Worm (Caenorhabditis elegans) whole organism, L2 larva: Measurements from ENCODE around the gene M117.4.

Experiments used
- C34F6.9 ChIP-seq: fragments of 150-350 bp; optimal IDR thresholded peaks from 2 replicates; lab custom pipeline; 2014; ENCODE audit warnings: missing biosample characterization, missing genetic modification characterization
- F13H6.1 ChIP-seq: sonication (generic microtip); optimal IDR thresholded peaks from 2 replicates; lab custom pipeline; 2016; ENCODE audit warnings: missing genetic modification characterization, missing compliant biosample characterization
- Y55F3AM.14 ChIP-seq: fragments of 200-800 bp; sonication (Bioruptor generic); optimal IDR thresholded peaks from 2 replicates; lab custom pipeline; 2018; ENCODE audit warnings: mild to moderate bottlenecking, missing genetic modification characterization, missing compliant biosample characterization
- aly-2 ChIP-seq: fragments of 150-350 bp; optimal IDR thresholded peaks from 2 replicates; lab custom pipeline; 2014; ENCODE audit warnings: missing biosample characterization, missing genetic modification characterization
- ama-1 ChIP-seq: fragments of 150-350 bp; optimal IDR thresholded peaks from 2 replicates; lab custom pipeline; 2018; ENCODE audit warnings: inconsistent platforms
- ceh-16 ChIP-seq: fragments of 150-350 bp; optimal IDR thresholded peaks from 2 replicates; lab custom pipeline; 2014; ENCODE audit warnings: missing biosample characterization, missing genetic modification characterization
- ceh-82 ChIP-seq: fragments of 150-350 bp; optimal IDR thresholded peaks from 2 replicates; lab custom pipeline; 2014; ENCODE audit warnings: missing biosample characterization, missing genetic modification characterization
- dmd-4 ChIP-seq: sonication (generic microtip); optimal IDR thresholded peaks from 2 replicates; lab custom pipeline; 2017; ENCODE audit warnings: missing biosample characterization, missing genetic modification characterization
- elt-1 ChIP-seq: fragments of 150-350 bp; optimal IDR thresholded peaks from 2 replicates; lab custom pipeline; 2014; ENCODE audit warnings: missing biosample characterization, missing genetic modification characterization
- fos-1 ChIP-seq: fragments of 150-350 bp; optimal IDR thresholded peaks from 2 replicates; lab custom pipeline; 2014; ENCODE audit warnings: missing biosample characterization, missing genetic modification characterization
- gmeb-1 ChIP-seq: fragments of 150-350 bp; optimal IDR thresholded peaks from 2 replicates; lab custom pipeline; 2014; ENCODE audit warnings: missing biosample characterization, missing genetic modification characterization
- lin-11 ChIP-seq: fragments of 150-350 bp; sonication (generic microtip); optimal IDR thresholded peaks from 2 replicates; lab custom pipeline; 2014; ENCODE audit warnings: missing biosample characterization, missing genetic modification characterization, inconsistent platforms, mixed read lengths
- lin-13 ChIP-seq: fragments of 150-350 bp; optimal IDR thresholded peaks from 2 replicates; lab custom pipeline; 2014; ENCODE audit warnings: missing biosample characterization, missing genetic modification reagents, missing genetic modification characterization
- lsy-2 ChIP-seq, 2 experiments: fragments of 150-350 bp in 1 of 2; sonication (generic microtip) in 1 of 2; optimal IDR thresholded peaks; 2 replicates each; lab custom pipeline; 2014 to 2017; ENCODE audit warnings: missing biosample characterization in 2 of 2, missing genetic modification characterization in 2 of 2
- mdl-1 ChIP-seq, 2 experiments: fragments of 150-350 bp in 1 of 2; sonication (generic microtip) in 1 of 2; optimal IDR thresholded peaks; 2 replicates each; lab custom pipeline; 2017; ENCODE audit warnings: missing biosample characterization in 2 of 2, missing genetic modification characterization in 2 of 2
- nhr-12 ChIP-seq: fragments of 150-350 bp; optimal IDR thresholded peaks from 2 replicates; lab custom pipeline; 2014; ENCODE audit warnings: missing biosample characterization, missing genetic modification characterization
- nhr-129 ChIP-seq: fragments of 150-350 bp; optimal IDR thresholded peaks from 2 replicates; lab custom pipeline; 2014; ENCODE audit warnings: missing biosample characterization, missing genetic modification characterization
- nhr-23 ChIP-seq: fragments of 150-350 bp; optimal IDR thresholded peaks from 2 replicates; lab custom pipeline; 2014; ENCODE audit warnings: missing biosample characterization, missing genetic modification reagents, missing genetic modification characterization
- nhr-6 ChIP-seq: fragments of 150-350 bp; optimal IDR thresholded peaks from 2 replicates; lab custom pipeline; 2014; ENCODE audit warnings: missing biosample characterization, missing genetic modification characterization
- nhr-77 ChIP-seq: fragments of 150-350 bp; optimal IDR thresholded peaks from 2 replicates; lab custom pipeline; 2014; ENCODE audit warnings: missing biosample characterization, missing genetic modification characterization
- peb-1 ChIP-seq: fragments of 150-350 bp; optimal IDR thresholded peaks from 2 replicates; lab custom pipeline; 2014; ENCODE audit warnings: missing biosample characterization, missing genetic modification characterization
- sem-4 ChIP-seq: fragments of 150-350 bp; optimal IDR thresholded peaks from 2 replicates; lab custom pipeline; 2014; ENCODE audit warnings: missing biosample characterization, missing genetic modification reagents, missing genetic modification characterization
- sma-3 ChIP-seq: sonication (generic microtip); optimal IDR thresholded peaks from 2 replicates; lab custom pipeline; 2016; ENCODE audit warnings: missing genetic modification reagents, missing genetic modification characterization, missing compliant biosample characterization
- sma-9 ChIP-seq, 2 experiments: fragments of 150-350 bp in 1 of 2; sonication (generic microtip) in 1 of 2; optimal IDR thresholded peaks; 2 replicates each; lab custom pipeline; 2014 to 2016; ENCODE audit warnings: missing genetic modification characterization in 2 of 2, mild to moderate bottlenecking in 1 of 2, missing biosample characterization in 1 of 2, missing compliant biosample characterization in 1 of 2, missing genetic modification reagents in 1 of 2, moderate library complexity in 1 of 2
- snpc-4 ChIP-seq: fragments of 150-350 bp; optimal IDR thresholded peaks from 2 replicates; lab custom pipeline; 2014; ENCODE audit warnings: missing biosample characterization, missing genetic modification characterization
- unc-55 ChIP-seq: fragments of 150-350 bp; sonication (generic microtip); optimal IDR thresholded peaks from 3 replicates; lab custom pipeline; 2014; ENCODE audit warnings: missing biosample characterization, missing genetic modification reagents, missing genetic modification characterization
- unc-62 ChIP-seq: fragments of 150-350 bp; optimal IDR thresholded peaks from 2 replicates; lab custom pipeline; 2014; ENCODE audit warnings: missing biosample characterization, missing genetic modification reagents, missing genetic modification characterization
- zag-1 ChIP-seq: fragments of 150-350 bp; optimal IDR thresholded peaks from 2 replicates; lab custom pipeline; 2014; ENCODE audit warnings: missing biosample characterization, missing genetic modification characterization
- ztf-11 ChIP-seq: sonication (generic microtip); optimal IDR thresholded peaks from 2 replicates; lab custom pipeline; 2017; ENCODE audit warnings: missing biosample characterization, missing genetic modification characterization

The M117.4 gene

DNA sequence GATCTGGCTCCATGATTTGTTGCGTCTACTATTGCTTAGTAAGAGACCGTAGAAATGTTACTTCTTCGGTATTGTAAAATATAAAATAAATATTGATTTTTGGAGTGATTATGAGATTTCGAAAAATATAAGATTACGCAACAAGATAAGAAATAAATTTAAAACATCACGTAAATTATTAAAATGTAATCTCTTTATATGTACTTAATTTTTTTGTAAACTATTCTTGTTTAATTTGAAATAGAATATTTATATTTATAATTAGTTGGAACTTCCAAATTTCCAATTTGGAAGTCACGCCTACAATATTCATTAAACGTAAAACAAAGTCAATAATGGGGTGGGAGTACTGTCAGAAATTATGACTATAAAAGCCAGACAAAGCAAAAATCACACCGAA lies at the start of gene M117.4:
M117.4 (minus strand) TSS at position 101 of the 400 bp plus-strand sequence.
- TF ChIP-seq sma-3 (no peak), nhr-23 (tag; lab: Kevin White, UChicago) (no peak), zag-1 (tag; lab: Kevin White, UChicago) (no peak), nhr-12 (tag; lab: Kevin White, UChicago) (no peak)

DNA sequence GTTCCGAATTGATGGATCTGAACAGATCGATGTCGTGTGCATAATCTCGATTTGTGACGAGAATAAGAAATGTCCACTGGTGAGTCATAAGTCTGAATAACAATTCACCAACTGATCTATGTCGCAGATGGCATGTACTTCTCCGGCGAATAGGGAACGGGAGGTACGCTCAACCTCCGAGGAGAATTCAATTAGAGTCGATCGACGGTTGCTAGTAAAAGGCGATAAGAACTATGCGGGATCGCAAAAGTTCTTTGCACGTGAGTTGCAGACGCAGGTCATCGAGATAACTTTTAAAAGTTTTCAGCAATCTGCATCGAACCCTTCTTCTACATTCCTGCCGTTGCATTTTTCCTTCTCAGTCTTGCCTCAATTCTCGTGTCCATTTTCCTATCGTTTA lies 49.2 kb upstream of the M117.4 start:
- TF ChIP-seq unc-62 (GFP tag; lab: Kevin White, UChicago) (no peak), ceh-16 (tag; lab: Kevin White, UChicago) (peak; percentile 73), elt-1 (tag; lab: Kevin White, UChicago) (peak; percentile 67), fos-1 (no peak), sma-9 (GFP tag; optimal IDR thresholded peaks at IDR 0.05; lab: Kevin White, UChicago) (peak; percentile 58), sma-9 (tag; optimal IDR thresholded peaks at IDR 0.05; lab: Kevin White, UChicago) (no peak)

DNA sequence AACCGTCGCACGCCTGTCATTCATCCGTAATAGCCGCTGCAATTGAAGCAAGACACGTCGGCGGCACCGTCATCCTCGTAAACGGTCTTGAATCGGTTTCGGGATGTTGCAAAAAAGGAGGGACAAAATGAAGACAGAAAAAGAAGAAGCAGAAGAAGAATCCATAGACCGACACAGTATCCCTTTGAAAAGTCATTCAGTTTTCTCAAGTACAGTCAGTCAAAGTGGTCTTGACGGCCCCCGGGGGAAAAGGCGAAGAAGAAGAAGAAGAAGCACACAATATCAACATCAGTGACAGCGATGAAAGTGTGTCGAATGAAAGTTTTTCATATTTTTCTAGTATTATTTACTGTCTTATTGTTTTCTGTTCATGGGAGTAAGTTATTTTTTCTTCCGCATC lies 44.9 kb upstream of the M117.4 start, which contains the start of gene cutl-27:
cutl-27 (plus strand) TSS at position 301 of the 400 bp plus-strand sequence.
- TF ChIP-seq ama-1 (lab: Kevin White, UChicago): no peak
- no peak for TF ChIP-seq Y55F3AM.14 (GFP tag; lab: Kevin White, UChicago)
- TF ChIP-seq, all 48 proteins: peak for 0

DNA sequence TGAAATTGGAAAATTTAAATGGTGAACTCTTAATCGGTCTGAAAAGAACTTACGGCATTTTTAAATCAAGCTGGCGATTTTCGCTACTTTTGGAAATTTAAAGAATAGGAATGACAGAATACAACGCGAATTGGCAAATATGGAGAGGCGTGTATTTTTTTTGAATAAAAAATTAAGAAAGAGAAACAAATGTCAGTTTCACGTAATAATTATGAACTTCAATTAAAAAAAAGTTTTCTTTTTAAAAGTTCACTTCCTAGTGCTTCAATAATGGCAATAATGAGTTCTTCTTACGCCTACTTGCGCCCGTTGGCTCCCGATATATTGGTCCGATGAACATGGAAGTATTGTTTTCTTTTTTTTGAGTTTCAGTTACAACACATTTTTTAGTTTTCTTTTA lies 44.3 kb upstream of the M117.4 start, which contains the start of gene pph-2:
pph-2 (minus strand) TSS at position 101 of the 400 bp plus-strand sequence.
- no peak for TF ChIP-seq ceh-82

DNA sequence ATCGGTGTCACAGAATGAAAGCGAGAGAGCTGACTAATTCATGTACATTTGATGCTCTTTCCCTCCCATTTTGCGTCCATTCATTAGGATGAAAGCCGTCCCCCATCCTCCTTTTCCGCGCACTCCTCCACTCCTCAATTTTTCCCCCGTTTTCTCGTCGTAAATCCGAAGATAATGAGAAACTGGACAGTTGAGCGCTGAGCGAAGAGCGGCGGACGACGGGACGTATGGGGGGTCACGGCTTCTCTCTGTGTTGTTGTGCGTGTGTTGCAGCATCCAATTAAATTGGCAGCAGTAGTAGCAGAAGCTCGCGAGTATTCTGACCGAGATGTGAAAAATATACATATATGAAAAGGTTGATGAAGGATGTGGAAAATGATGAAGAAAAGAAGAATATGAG lies 38.5 kb upstream of the M117.4 start:
- no peak for TF ChIP-seq aly-2 (tag; lab: Kevin White, UChicago)
- no peak for TF ChIP-seq peb-1

DNA sequence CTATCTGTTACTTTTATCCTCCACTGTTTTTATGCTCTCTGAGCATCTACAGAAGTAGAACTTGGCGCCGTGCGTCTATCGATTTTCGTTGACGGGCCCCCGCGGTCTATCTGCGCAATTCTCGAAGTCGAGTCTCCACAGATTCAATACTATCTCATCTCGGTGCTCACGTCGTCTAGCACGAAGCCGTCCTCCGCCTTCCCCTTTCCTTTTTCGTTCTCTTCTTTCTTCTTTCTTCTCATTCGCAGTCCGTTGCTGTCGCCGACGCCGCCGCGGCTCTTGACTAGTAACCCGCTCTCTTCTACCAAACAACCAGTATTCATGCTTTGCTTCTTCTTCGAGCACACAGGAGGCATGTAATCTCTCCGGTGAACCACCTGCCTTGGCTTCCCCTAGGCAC lies 37.7 kb upstream of the M117.4 start:
- TF ChIP-seq unc-55 (GFP tag; lab: Kevin White, UChicago) (peak; percentile 50), F13H6.1 (tag; lab: Kevin White, UChicago) (peak; percentile 8), lin-11 (peak; percentile 37), sma-9 (GFP tag; optimal IDR thresholded peaks at IDR 0.05; lab: Kevin White, UChicago) (no peak), sma-9 (tag; optimal IDR thresholded peaks at IDR 0.05; lab: Kevin White, UChicago) (no peak), gmeb-1 (tag; lab: Kevin White, UChicago) (no peak), zag-1 (tag; lab: Kevin White, UChicago) (peak; percentile 5), fos-1 (peak; percentile 19), nhr-6 (tag; lab: Kevin White, UChicago) (no peak), nhr-129 (peak; percentile 16), C34F6.9 (tag; lab: Kevin White, UChicago) (peak; percentile 65), mdl-1 (tag; optimal IDR thresholded peaks at IDR 0.05; lab: Kevin White, UChicago) (no peak), snpc-4 (tag; lab: Kevin White, UChicago) (peak; percentile 4), lin-13 (GFP tag; lab: Kevin White, UChicago) (peak; percentile 11), lsy-2 (tag; optimal IDR thresholded peaks at IDR 0.05; lab: Kevin White, UChicago) (peak in 1 of 2 experiments; percentile 61)

DNA sequence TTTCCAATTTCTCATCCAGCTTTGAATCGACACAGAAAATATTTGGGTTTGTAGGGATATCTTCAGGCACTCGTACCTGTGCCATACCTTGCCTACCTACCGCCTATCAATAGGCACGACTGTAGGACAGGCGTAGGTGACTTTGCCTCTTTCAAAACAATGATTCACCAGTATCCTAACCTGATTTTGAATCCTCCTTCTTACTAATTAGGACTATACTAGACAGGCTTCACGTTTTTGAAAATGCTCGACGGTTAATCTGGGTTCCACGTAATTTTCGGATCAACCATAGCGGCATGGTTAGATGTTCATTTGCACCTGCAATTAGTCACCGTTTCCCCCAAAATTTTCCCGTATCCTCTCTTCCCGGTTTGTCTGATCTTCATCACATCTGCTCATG lies 35.1 kb upstream of the M117.4 start:
- TF ChIP-seq sem-4: no peak

DNA sequence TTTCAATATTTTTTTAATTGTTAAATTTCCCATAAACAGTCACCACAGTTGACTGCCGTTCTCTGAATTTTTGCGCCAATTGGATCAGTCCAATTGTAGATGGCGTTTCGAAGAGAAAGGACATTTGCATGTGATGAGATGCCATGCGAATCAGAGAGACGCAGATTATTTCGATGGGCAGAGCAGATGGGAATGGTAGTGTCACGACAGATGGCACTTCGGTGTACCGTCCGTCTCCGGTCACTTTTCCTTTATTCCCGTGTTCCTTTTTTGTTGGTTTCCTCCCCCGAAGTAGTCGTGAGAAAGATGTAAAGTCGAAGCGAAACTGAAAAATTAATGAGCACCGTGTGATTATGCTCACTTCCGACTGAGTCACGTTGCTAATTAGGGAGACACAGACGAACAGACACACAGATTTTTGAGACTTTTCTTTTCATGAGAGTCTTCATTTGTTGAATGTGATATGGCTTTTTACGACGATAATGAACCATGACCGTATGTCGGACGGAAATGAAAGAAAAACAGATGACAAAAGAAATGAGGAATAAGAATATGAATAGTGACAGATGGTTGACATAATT lies 34.4 kb upstream of the M117.4 start:
- TF ChIP-seq C34F6.9 (tag; lab: Kevin White, UChicago): no peak
- no peak for TF ChIP-seq ama-1 (lab: Kevin White, UChicago)
- no peak for TF ChIP-seq nhr-77
- TF ChIP-seq ztf-11 (tag; lab: Kevin White, UChicago): no peak
- no peak for TF ChIP-seq F13H6.1 (tag; lab: Kevin White, UChicago)
- TF ChIP-seq dmd-4 (tag; lab: Kevin White, UChicago): no peak
